Fruit fly (Drosophila melanogaster): ENCODE measurements around the gene Argk2.

DNA sequence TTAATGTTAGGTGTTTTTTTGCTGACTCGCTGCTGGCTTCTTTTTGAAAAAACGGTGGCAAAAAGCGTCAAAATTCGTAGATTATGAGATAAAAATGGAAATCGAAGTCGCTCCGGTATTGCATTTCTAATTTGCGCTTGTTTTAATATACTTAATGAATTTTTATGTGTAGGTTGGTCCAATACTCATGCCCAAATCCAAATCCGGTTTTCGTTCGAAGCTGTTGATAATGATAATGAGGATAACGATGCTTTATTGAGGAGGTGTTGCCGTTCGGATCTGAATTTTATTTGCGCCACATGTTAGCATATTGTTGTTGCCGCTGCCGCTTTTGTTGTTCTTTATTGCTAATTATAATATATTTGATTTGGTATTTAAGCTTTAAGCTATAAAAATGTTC is 965 bp upstream of the Argk2 start:
- TF ChIP-seq psq (optimal IDR thresholded peaks at IDR 0.05) (no peak), h (optimal IDR thresholded peaks at IDR 0.05) (no peak), Myc (optimal IDR thresholded peaks at IDR 0.05) (no peak), insv (optimal IDR thresholded peaks at IDR 0.05) (no peak), ttk (optimal IDR thresholded peaks at IDR 0.05) (no peak)

Measured in Kc167 (cell line).